Fruit fly (Drosophila melanogaster) whole organism, embryonic: ENCODE results near the gene CG14082.

Source experiments
- B-H1 ChIP-seq: fragments of 200-800 bp; sonication (Bioruptor generic); IDR thresholded peaks from 3 replicates; pipeline ENCODE4 v1.3.6; 2022; ENCODE audit warnings: missing biosample characterization, missing genetic modification characterization
- CG10565 ChIP-seq: fragments of 200-800 bp; sonication (Bioruptor generic); optimal IDR thresholded peaks from 3 replicates; lab custom pipeline; 2016; ENCODE audit warnings: missing biosample characterization, mild to moderate bottlenecking, missing genetic modification characterization
- CG10979 ChIP-seq: fragments of 200-800 bp; sonication (Bioruptor generic); optimal IDR thresholded peaks from 2 replicates; lab custom pipeline; 2018; ENCODE audit warnings: missing biosample characterization, mild to moderate bottlenecking, missing genetic modification characterization, moderate library complexity
- CG11456 ChIP-seq: fragments of 200-800 bp; sonication (Bioruptor generic); IDR thresholded peaks from 3 replicates; pipeline ENCODE4 v1.3.6; 2022; ENCODE audit warnings: missing biosample characterization, missing genetic modification characterization
- CG12236 ChIP-seq: fragments of 200-800 bp; sonication (Bioruptor generic); optimal IDR thresholded peaks from 2 replicates; lab custom pipeline; 2016; ENCODE audit warnings: missing biosample characterization, missing genetic modification characterization
- CG13123 ChIP-seq: fragments of 200-800 bp; sonication (Bioruptor generic); optimal IDR thresholded peaks from 2 replicates; lab custom pipeline; 2016; ENCODE audit warnings: missing biosample characterization, missing genetic modification characterization
- CG14710 ChIP-seq: fragments of 200-800 bp; sonication (Bioruptor generic); optimal IDR thresholded peaks from 3 replicates; lab custom pipeline; 2019; ENCODE audit warnings: missing biosample characterization, mild to moderate bottlenecking, missing genetic modification characterization, moderate library complexity
- CG15011 ChIP-seq: fragments of 200-800 bp; sonication (Bioruptor generic); optimal IDR thresholded peaks from 3 replicates; lab custom pipeline; 2018; ENCODE audit warnings: missing biosample characterization, mild to moderate bottlenecking, missing genetic modification characterization
- CG15073 ChIP-seq: fragments of 200-800 bp; sonication (Bioruptor generic); optimal IDR thresholded peaks from 2 replicates; lab custom pipeline; 2016; ENCODE audit warnings: missing biosample characterization, missing genetic modification characterization
- CG16863 ChIP-seq: fragments of 200-800 bp; sonication (Bioruptor generic); optimal IDR thresholded peaks from 3 replicates; lab custom pipeline; 2016; ENCODE audit warnings: missing biosample characterization, missing genetic modification characterization
- CG17186 ChIP-seq: fragments of 200-800 bp; sonication (Bioruptor generic); optimal IDR thresholded peaks from 3 replicates; lab custom pipeline; 2017; ENCODE audit warnings: missing biosample characterization, missing genetic modification reagents, missing genetic modification characterization
- CG17829 ChIP-seq: fragments of 200-800 bp; optimal IDR thresholded peaks from 2 replicates; lab custom pipeline; 2019; ENCODE audit warnings: missing biosample characterization, mild to moderate bottlenecking, missing genetic modification characterization, moderate library complexity
- CG18262 ChIP-seq: fragments of 200-800 bp; optimal IDR thresholded peaks from 3 replicates; lab custom pipeline; 2019; ENCODE audit warnings: missing biosample characterization, mild to moderate bottlenecking, missing genetic modification characterization, moderate library complexity
- CG32767 ChIP-seq: fragments of 200-800 bp; sonication (Bioruptor generic); IDR thresholded peaks from 2 replicates; pipeline ENCODE4 v1.3.6; 2022; ENCODE audit warnings: missing biosample characterization, missing genetic modification characterization
- CG3847 ChIP-seq: fragments of 200-800 bp; sonication (Bioruptor generic); IDR thresholded peaks from 2 replicates; pipeline ENCODE4 v1.3.6; 2022; ENCODE audit warnings: missing biosample characterization, missing genetic modification characterization
- CG6683 ChIP-seq: fragments of 200-800 bp; sonication (Bioruptor generic); optimal IDR thresholded peaks from 2 replicates; lab custom pipeline; 2017; ENCODE audit warnings: missing biosample characterization, mild to moderate bottlenecking, missing genetic modification characterization, missing genetic modification reagents
- CG6813 ChIP-seq: fragments of 200-800 bp; sonication (Bioruptor generic); optimal IDR thresholded peaks from 2 replicates; lab custom pipeline; 2017; ENCODE audit warnings: missing biosample characterization, missing genetic modification characterization, mild to moderate bottlenecking, moderate library complexity, missing genetic modification reagents
- CG7745 ChIP-seq: fragments of 200-800 bp; sonication (Bioruptor generic); optimal IDR thresholded peaks from 2 replicates; lab custom pipeline; 2018; ENCODE audit warnings: missing biosample characterization, mild to moderate bottlenecking, missing genetic modification characterization, moderate library complexity
- CkIIα-i1 ChIP-seq: fragments of 200-800 bp; sonication (Bioruptor generic); IDR thresholded peaks from 2 replicates; pipeline ENCODE4 v1.3.6; 2022; ENCODE audit warnings: missing biosample characterization, missing genetic modification characterization
- Dref ChIP-seq: fragments of 200-800 bp; sonication (Bioruptor generic); IDR thresholded peaks from 2 replicates; pipeline ENCODE4 v1.3.6; 2022; ENCODE audit warnings: missing biosample characterization, missing genetic modification characterization
- Ets97D ChIP-seq: fragments of 200-800 bp; sonication (Bioruptor generic); optimal IDR thresholded peaks from 3 replicates; lab custom pipeline; 2016; ENCODE audit warnings: missing biosample characterization, missing genetic modification characterization
- HHEX ChIP-seq: fragments of 200-800 bp; sonication (Bioruptor generic); optimal IDR thresholded peaks from 3 replicates; lab custom pipeline; 2017; ENCODE audit warnings: missing biosample characterization, mild to moderate bottlenecking, missing genetic modification characterization, missing genetic modification reagents
- NC2α ChIP-seq: fragments of 200-800 bp; sonication (Bioruptor generic); optimal IDR thresholded peaks from 2 replicates; lab custom pipeline; 2016; ENCODE audit warnings: missing biosample characterization, missing genetic modification characterization
- Opbp ChIP-seq: fragments of 200-800 bp; sonication (Bioruptor generic); IDR thresholded peaks from 3 replicates; pipeline ENCODE4 v1.3.6; 2022; ENCODE audit warnings: missing biosample characterization, missing genetic modification characterization; ENCODE audit not compliant: partially characterized antibody
- Optix ChIP-seq: fragments of 200-800 bp; sonication (Bioruptor generic); IDR thresholded peaks from 3 replicates; pipeline ENCODE4 v1.3.6; 2022; ENCODE audit warnings: missing biosample characterization, missing genetic modification characterization
- Sry-δ ChIP-seq: fragments of 200-800 bp; sonication (Bioruptor generic); optimal IDR thresholded peaks from 2 replicates; lab custom pipeline; 2016; ENCODE audit warnings: missing biosample characterization, missing genetic modification characterization
- YL-1 ChIP-seq: fragments of 200-800 bp; sonication (Bioruptor generic); optimal IDR thresholded peaks from 3 replicates; lab custom pipeline; 2017; ENCODE audit warnings: missing biosample characterization, mild to moderate bottlenecking, missing genetic modification characterization
- amos ChIP-seq: fragments of 200-800 bp; sonication (Bioruptor generic); IDR thresholded peaks from 2 replicates; pipeline ENCODE4 v1.3.6; 2022; ENCODE audit warnings: missing biosample characterization, missing genetic modification characterization; ENCODE audit not compliant: partially characterized antibody
- az2 ChIP-seq: fragments of 200-800 bp; sonication (Bioruptor generic); optimal IDR thresholded peaks from 3 replicates; lab custom pipeline; 2016; ENCODE audit warnings: missing biosample characterization, missing genetic modification characterization
- bowl ChIP-seq: fragments of 200-800 bp; sonication (Bioruptor generic); IDR thresholded peaks from 2 replicates; pipeline ENCODE4 v1.3.6; 2022; ENCODE audit warnings: missing biosample characterization, missing genetic modification characterization
- btn ChIP-seq: fragments of 200-800 bp; sonication (Bioruptor generic); optimal IDR thresholded peaks from 2 replicates; lab custom pipeline; 2016; ENCODE audit warnings: missing biosample characterization, missing genetic modification characterization
- ci ChIP-seq: fragments of 200-800 bp; sonication (Bioruptor generic); IDR thresholded peaks from 3 replicates; pipeline ENCODE4 v1.3.6; 2022; ENCODE audit warnings: missing biosample characterization, missing genetic modification characterization
- crc ChIP-seq: fragments of 200-800 bp; sonication (Bioruptor generic); optimal IDR thresholded peaks from 2 replicates; lab custom pipeline; 2016; ENCODE audit warnings: missing biosample characterization, missing genetic modification characterization
- disco-r ChIP-seq: fragments of 200-800 bp; sonication (Bioruptor generic); optimal IDR thresholded peaks from 2 replicates; lab custom pipeline; 2016; ENCODE audit warnings: missing biosample characterization, missing genetic modification characterization
- emc ChIP-seq: fragments of 200-800 bp; sonication (Bioruptor generic); optimal IDR thresholded peaks from 2 replicates; lab custom pipeline; 2016; ENCODE audit warnings: missing biosample characterization, missing genetic modification characterization
- en ChIP-seq: fragments of 200-800 bp; sonication (Bioruptor generic); optimal IDR thresholded peaks from 2 replicates; lab custom pipeline; 2016; ENCODE audit warnings: missing biosample characterization, missing genetic modification characterization
- esg ChIP-seq: fragments of 200-800 bp; sonication (Bioruptor generic); conservative IDR thresholded peaks from 2 replicates; pipeline ENCODE4 v1.3.6; 2022; ENCODE audit warnings: missing biosample characterization, missing genetic modification characterization
- gce ChIP-seq: fragments of 200-800 bp; sonication (Bioruptor generic); IDR thresholded peaks from 3 replicates; pipeline ENCODE4 v1.3.6; 2022; ENCODE audit warnings: missing biosample characterization, missing genetic modification characterization
- ham ChIP-seq: fragments of 200-800 bp; sonication (Bioruptor generic); IDR thresholded peaks from 2 replicates; pipeline ENCODE4 v1.3.6; 2022; ENCODE audit warnings: missing biosample characterization, missing genetic modification characterization
- hkb ChIP-seq, 2 experiments: fragments of 200-800 bp in 1 of 2; fragments of >200 bp in 1 of 2; sonication (Bioruptor generic) in 1 of 2; IDR thresholded peaks in 1 of 2; optimal IDR thresholded peaks in 1 of 2; 2 replicates each; pipeline versions ENCODE4 v1.3.6 to Lab custom; 2017 to 2022; ENCODE audit warnings: missing biosample characterization in 1 of 2, missing genetic modification characterization in 1 of 2
- lmd ChIP-seq: fragments of 200-800 bp; sonication (Bioruptor generic); IDR thresholded peaks from 2 replicates; pipeline ENCODE4 v1.3.6; 2022; ENCODE audit warnings: missing biosample characterization, missing genetic modification characterization
- nom ChIP-seq: fragments of 200-800 bp; sonication (Bioruptor generic); optimal IDR thresholded peaks from 2 replicates; lab custom pipeline; 2017; ENCODE audit warnings: missing biosample characterization, missing genetic modification characterization, mild to moderate bottlenecking, moderate library complexity, missing genetic modification reagents
- odd ChIP-seq: fragments of 200-800 bp; sonication (Bioruptor generic); optimal IDR thresholded peaks from 2 replicates; lab custom pipeline; 2017; ENCODE audit warnings: missing biosample characterization, mild to moderate bottlenecking, missing genetic modification characterization
- pan ChIP-seq, 4 experiments: fragments of >200 bp in 3 of 4; fragments of 200-800 bp in 1 of 4; sonication (Bioruptor generic) in 1 of 4; optimal IDR thresholded peaks in 3 of 4; IDR thresholded peaks in 1 of 4; 2 replicates each; pipeline versions ENCODE4 v1.3.6 to Lab custom; 2017 to 2022; ENCODE audit warnings: missing biosample characterization in 2 of 4, missing genetic modification characterization in 2 of 4, mixed read lengths in 1 of 4
- pho ChIP-seq: fragments of 200-800 bp; sonication (Bioruptor generic); optimal IDR thresholded peaks from 2 replicates; lab custom pipeline; 2016; ENCODE audit warnings: missing biosample characterization, missing genetic modification characterization
- sc ChIP-seq, 3 experiments: fragments of >200 bp in 2 of 3; fragments of 200-800 bp in 1 of 3; sonication (Bioruptor generic) in 1 of 3; optimal IDR thresholded peaks; 2 replicates in 2 of 3; 3 replicates in 1 of 3; lab custom pipeline; 2017; ENCODE audit warnings: mild to moderate bottlenecking in 1 of 3, missing biosample characterization in 1 of 3, missing genetic modification characterization in 1 of 3, missing genetic modification reagents in 1 of 3
- sna ChIP-seq: fragments of 200-800 bp; sonication (Bioruptor generic); IDR thresholded peaks from 2 replicates; pipeline ENCODE4 v1.3.6; 2022; ENCODE audit warnings: missing biosample characterization, missing genetic modification characterization; ENCODE audit not compliant: partially characterized antibody
- tgo ChIP-seq: fragments of 200-800 bp; sonication (Bioruptor generic); IDR thresholded peaks from 3 replicates; pipeline ENCODE4 v1.3.6; 2022; ENCODE audit warnings: missing biosample characterization, missing genetic modification characterization
- zf30C ChIP-seq: fragments of 200-800 bp; sonication (Bioruptor generic); optimal IDR thresholded peaks from 3 replicates; lab custom pipeline; 2018; ENCODE audit warnings: missing biosample characterization, mild to moderate bottlenecking, missing genetic modification characterization

The CG14082 gene

dm6 chr3L:19166298-19166937 lies 27.6 kb upstream of the CG14082 start (continued):
- TF ChIP-seq Sry-δ (GFP tag; lab: Kevin White, UChicago) = no peak
- TF ChIP-seq odd (GFP tag; lab: Kevin White, UChicago) = no peak
- no peak for TF ChIP-seq CG10565
- TF ChIP-seq pho (GFP tag; lab: Kevin White, UChicago) = no peak
- TF ChIP-seq CG6683 = no peak
- TF ChIP-seq CG15011 = no peak
- TF ChIP-seq CG3847 (GFP tag; lab: Robert Waterston, UW) = no peak
- TF ChIP-seq bowl (GFP tag; lab: Robert Waterston, UW) = no peak
- TF ChIP-seq sc (optimal IDR thresholded peaks at IDR 0.05; lab: Kevin White, UChicago) = no peak
- no peak for TF ChIP-seq sc (GFP tag; optimal IDR thresholded peaks at IDR 0.05; lab: Kevin White, UChicago)
- no peak for TF ChIP-seq btn (GFP tag; lab: Kevin White, UChicago)
- TF ChIP-seq CG16863 (GFP tag; lab: Kevin White, UChicago) = no peak
- TF ChIP-seq sna = no peak
- no peak for TF ChIP-seq Ets97D (GFP tag; lab: Kevin White, UChicago)
- no peak for TF ChIP-seq CG15073 (GFP tag; lab: Kevin White, UChicago)
- TF ChIP-seq esg = peak; percentile 30; the same call in 1 of the 2 replicates
- TF ChIP-seq YL-1 (GFP tag; lab: Kevin White, UChicago) = no peak
- no peak for TF ChIP-seq gce (GFP tag; lab: Robert Waterston, UW)
- peak; percentile 43 for TF ChIP-seq az2 (GFP tag; lab: Kevin White, UChicago)
- TF ChIP-seq CG14710 = peak; percentile 11
- no peak for TF ChIP-seq CG12236 (GFP tag; lab: Kevin White, UChicago)
- TF ChIP-seq Opbp (GFP tag; lab: Robert Waterston, UW) = no peak
- TF ChIP-seq zf30C (GFP tag; lab: Kevin White, UChicago) = peak; percentile 23
- no peak for TF ChIP-seq tgo (GFP tag; lab: Robert Waterston, UW)
- TF ChIP-seq disco-r (GFP tag; lab: Kevin White, UChicago) = no peak
- peak; percentile 1 for TF ChIP-seq NC2α (GFP tag; lab: Kevin White, UChicago)
- TF ChIP-seq Optix = no peak
- peak; percentile 68 for TF ChIP-seq CG6813 (GFP tag; lab: Kevin White, UChicago)
- TF ChIP-seq ham (GFP tag; lab: Robert Waterston, UW) = no peak
- TF ChIP-seq amos (GFP tag; lab: Robert Waterston, UW) = no peak
- peak; percentile 32; the same call in 1 of the 3 replicates for TF ChIP-seq B-H1 (GFP tag; lab: Robert Waterston, UW)
- 0 out of 2 replicates have a peak, but pooled peaks have one; percentile 17 for TF ChIP-seq lmd (GFP tag; lab: Robert Waterston, UW)
- no peak for TF ChIP-seq CG11456 (GFP tag; lab: Robert Waterston, UW)
- peak; percentile 57 for TF ChIP-seq CG18262 (tag; lab: Kevin White, UChicago)
- no peak for TF ChIP-seq crc (GFP tag; lab: Kevin White, UChicago)
- no peak for TF ChIP-seq en (GFP tag; lab: Kevin White, UChicago)
- no peak for TF ChIP-seq hkb (optimal IDR thresholded peaks at IDR 0.05; lab: Kevin White, UChicago)
- no peak for TF ChIP-seq hkb (GFP tag; IDR thresholded peaks at IDR 0.05; lab: Robert Waterston, UW)
- TF ChIP-seq CG13123 (GFP tag; lab: Kevin White, UChicago) = no peak
- no peak for TF ChIP-seq emc (GFP tag; lab: Kevin White, UChicago)
- peak; percentile 40 for TF ChIP-seq CG7745 (tag; lab: Kevin White, UChicago)
- TF ChIP-seq HHEX (GFP tag; lab: Kevin White, UChicago) = peak; percentile 32
- TF ChIP-seq CG32767 (GFP tag; lab: Robert Waterston, UW) = no peak
- no peak; the same call in 2 of the 3 replicates for TF ChIP-seq ci (GFP tag; lab: Robert Waterston, UW)
- no peak for TF ChIP-seq pan (optimal IDR thresholded peaks at IDR 0.05; lab: Kevin White, UChicago)
- peak in 1 of 2 experiments; percentile 43 for TF ChIP-seq pan (GFP tag; optimal IDR thresholded peaks at IDR 0.05 in 1 of 2, IDR thresholded peaks at IDR 0.05 in 1 of 2)
- peak; percentile 61 for TF ChIP-seq CG10979 (tag; lab: Kevin White, UChicago)
- no peak for TF ChIP-seq nom (GFP tag; lab: Kevin White, UChicago)
- TF ChIP-seq CkIIα-i1 (GFP tag; lab: Robert Waterston, UW) = no peak
- TF ChIP-seq Dref (GFP tag; lab: Robert Waterston, UW) = no peak
- TF ChIP-seq CG17186 = no peak
- peak; percentile 29 for TF ChIP-seq CG17829 (tag; lab: Kevin White, UChicago)
